Fruit fly (Drosophila melanogaster) whole organism, wandering third instar larva: Measurements from ENCODE around the gene eIF1A.

Source experiments
- Dfd ChIP-seq: fragments of >200 bp; optimal IDR thresholded peaks from 2 replicates; lab custom pipeline; 2017; ENCODE audit warnings: missing biosample characterization, missing genetic modification characterization
- Hr78 ChIP-seq: fragments of >200 bp; optimal IDR thresholded peaks from 2 replicates; lab custom pipeline; 2017; ENCODE audit warnings: missing biosample characterization, missing genetic modification characterization
- Myc ChIP-seq: fragments of >200 bp; optimal IDR thresholded peaks from 2 replicates; lab custom pipeline; 2017
- br ChIP-seq: fragments of 200-800 bp; sonication (Bioruptor generic); optimal IDR thresholded peaks from 2 replicates; lab custom pipeline; 2016; ENCODE audit warnings: missing biosample characterization, missing genetic modification characterization
- h ChIP-seq: fragments of 200-800 bp; sonication (Bioruptor generic); optimal IDR thresholded peaks from 3 replicates; lab custom pipeline; 2016; ENCODE audit warnings: missing biosample characterization, mild to moderate bottlenecking, missing genetic modification characterization
- pan ChIP-seq: fragments of >200 bp; optimal IDR thresholded peaks from 2 replicates; lab custom pipeline; 2017
- usp ChIP-seq: fragments of >200 bp; optimal IDR thresholded peaks from 2 replicates; lab custom pipeline; 2017; ENCODE audit warnings: missing biosample characterization, missing genetic modification characterization

- TF ChIP-seq Hr78 (no peak), Dfd (GFP tag; lab: Kevin White, UChicago) (no peak), pan (no peak), h (GFP tag; lab: Kevin White, UChicago) (no peak), usp (no peak), br (GFP tag; lab: Kevin White, UChicago) (no peak), Myc (lab: Kevin White, UChicago) (no peak)
Measured at dm6 chr3R:18297444-18298297, 23.2 kb downstream of the eIF1A start.
